Worm (Caenorhabditis elegans) whole organism, L2 larva: ENCODE data around the gene F57F4.1.

Experiments used
- C34F6.9 ChIP-seq: fragments of 150-350 bp; optimal IDR thresholded peaks from 2 replicates; lab custom pipeline; 2014; ENCODE audit warnings: missing biosample characterization, missing genetic modification characterization
- F13H6.1 ChIP-seq: sonication (generic microtip); optimal IDR thresholded peaks from 2 replicates; lab custom pipeline; 2016; ENCODE audit warnings: missing genetic modification characterization, missing compliant biosample characterization
- aly-2 ChIP-seq: fragments of 150-350 bp; optimal IDR thresholded peaks from 2 replicates; lab custom pipeline; 2014; ENCODE audit warnings: missing biosample characterization, missing genetic modification characterization
- dmd-4 ChIP-seq: sonication (generic microtip); optimal IDR thresholded peaks from 2 replicates; lab custom pipeline; 2017; ENCODE audit warnings: missing biosample characterization, missing genetic modification characterization
- elt-3 ChIP-seq: sonication (generic microtip); optimal IDR thresholded peaks from 2 replicates; lab custom pipeline; 2017; ENCODE audit warnings: missing biosample characterization, missing genetic modification characterization
- fos-1 ChIP-seq: fragments of 150-350 bp; optimal IDR thresholded peaks from 2 replicates; lab custom pipeline; 2014; ENCODE audit warnings: missing biosample characterization, missing genetic modification characterization
- mdl-1 ChIP-seq, 2 experiments: fragments of 150-350 bp in 1 of 2; sonication (generic microtip) in 1 of 2; optimal IDR thresholded peaks; 2 replicates each; lab custom pipeline; 2017; ENCODE audit warnings: missing biosample characterization in 2 of 2, missing genetic modification characterization in 2 of 2
- nhr-25 ChIP-seq: fragments of 150-350 bp; sonication (generic microtip); optimal IDR thresholded peaks from 3 replicates; lab custom pipeline; 2014; ENCODE audit warnings: missing biosample characterization, missing genetic modification characterization
- unc-39 ChIP-seq: fragments of 150-350 bp; optimal IDR thresholded peaks from 2 replicates; lab custom pipeline; 2014; ENCODE audit warnings: missing biosample characterization, missing genetic modification characterization

DNA sequence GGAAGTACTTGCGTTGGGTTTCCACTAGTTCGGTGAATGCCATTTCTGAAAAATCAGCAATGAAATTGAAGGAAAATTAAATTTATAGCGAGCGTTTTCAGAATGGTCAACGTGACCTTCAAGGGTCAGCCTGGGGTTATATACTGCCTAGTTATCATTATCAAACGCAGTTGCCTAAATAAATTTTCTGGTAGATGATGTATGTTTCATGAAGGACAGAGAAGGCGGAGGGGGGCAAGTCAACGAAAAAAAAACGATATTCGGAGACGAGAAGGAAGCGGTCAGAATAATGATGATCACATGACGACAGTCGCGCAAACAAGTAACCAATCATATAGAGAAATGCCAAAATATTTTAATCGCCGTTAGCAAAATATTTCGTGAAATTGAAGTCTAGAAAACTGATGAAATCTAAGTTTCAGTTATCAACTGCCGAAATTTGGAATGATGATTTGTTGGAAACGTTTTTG lies 39.6 kb downstream of the F57F4.1 start, which contains the start of gene alh-4:
- TF ChIP-seq unc-39 (tag; lab: Kevin White, UChicago) (no peak), mdl-1 (tag; optimal IDR thresholded peaks at IDR 0.05; lab: Kevin White, UChicago) (no peak), F13H6.1 (tag; lab: Kevin White, UChicago) (no peak), dmd-4 (no peak), aly-2 (no peak), C34F6.9 (tag; lab: Kevin White, UChicago) (no peak), elt-3 (tag; lab: Kevin White, UChicago) (no peak), fos-1 (tag; lab: Kevin White, UChicago) (no peak), nhr-25 (peak; percentile 66)
